Worm (Caenorhabditis elegans) whole organism, L4 larva: Measurements from ENCODE around the gene zak-1.

Experiments used
- T20F7.1 ChIP-seq: fragments of 200-800 bp; sonication (Bioruptor generic); optimal IDR thresholded peaks from 2 replicates; lab custom pipeline; 2018; ENCODE audit warnings: mild to moderate bottlenecking, missing genetic modification characterization, missing compliant biosample characterization
- T26A8.4 ChIP-seq: fragments of 200-800 bp; sonication (Bioruptor generic); IDR thresholded peaks from 2 replicates; pipeline ENCODE4 v1.3.6; 2022; ENCODE audit warnings: missing genetic modification characterization, missing compliant biosample characterization
- Y105C5A.15 ChIP-seq: fragments of 200-800 bp; sonication (Bioruptor generic); IDR thresholded peaks from 2 replicates; pipeline ENCODE4 v1.3.6; 2022; ENCODE audit warnings: missing genetic modification characterization, missing compliant biosample characterization
- Y48G9A.11 ChIP-seq: fragments of 200-800 bp; sonication (Bioruptor generic); IDR thresholded peaks from 2 replicates; pipeline ENCODE4 v1.3.6; 2022; ENCODE audit warnings: missing genetic modification reagents, missing genetic modification characterization, missing compliant biosample characterization
- ZK546.5 ChIP-seq, 2 experiments: sonication (generic microtip); optimal IDR thresholded peaks; 2 replicates each; lab custom pipeline; 2017; ENCODE audit warnings: missing biosample characterization in 2 of 2, missing genetic modification characterization in 2 of 2
- aha-1 ChIP-seq: fragments of 150-350 bp; peaks from one replicate; lab custom pipeline; 2014; ENCODE audit warnings: missing biosample characterization, missing genetic modification characterization
- aly-2 ChIP-seq: sonication (generic microtip); optimal IDR thresholded peaks from 2 replicates; lab custom pipeline; 2018; ENCODE audit warnings: missing biosample characterization, missing genetic modification characterization
- ama-1 ChIP-seq: fragments of 150-350 bp; optimal IDR thresholded peaks from 2 replicates; lab custom pipeline; 2014; ENCODE audit warnings: inconsistent platforms, mixed read lengths
- arid-1 ChIP-seq: fragments of 200-800 bp; sonication (Bioruptor generic); conservative IDR thresholded peaks from 2 replicates; pipeline ENCODE4 v1.3.6; 2022; ENCODE audit warnings: missing genetic modification reagents, missing genetic modification characterization, missing compliant biosample characterization
- ceh-20 ChIP-seq: fragments of 200-800 bp; sonication (Bioruptor generic); IDR thresholded peaks from 2 replicates; pipeline ENCODE4 v1.3.6; 2022; ENCODE audit warnings: missing genetic modification reagents, missing genetic modification characterization, missing compliant biosample characterization
- ceh-28 ChIP-seq: fragments of 150-350 bp; optimal IDR thresholded peaks from 2 replicates; lab custom pipeline; 2014; ENCODE audit warnings: missing biosample characterization, missing genetic modification reagents, missing genetic modification characterization
- ceh-44 ChIP-seq: fragments of 200-800 bp; sonication (Bioruptor generic); IDR thresholded peaks from 2 replicates; pipeline ENCODE4 v1.3.6; 2022; ENCODE audit warnings: missing genetic modification reagents, missing genetic modification characterization, missing compliant biosample characterization
- daf-16 ChIP-seq, 3 experiments: sonication (generic microtip); optimal IDR thresholded peaks; 2 replicates each; lab custom pipeline; 2016 to 2017; ENCODE audit warnings: missing genetic modification characterization in 3 of 3, missing genetic modification reagents in 3 of 3, mild to moderate bottlenecking in 2 of 3, missing compliant biosample characterization in 2 of 3, missing biosample characterization in 1 of 3, moderate library complexity in 1 of 3
- daf-19 ChIP-seq: fragments of 200-800 bp; sonication (Bioruptor generic); conservative IDR thresholded peaks from 2 replicates; pipeline ENCODE4 v1.3.6; 2022; ENCODE audit warnings: missing genetic modification characterization, missing compliant biosample characterization
- dmd-6 ChIP-seq: fragments of 200-800 bp; sonication (Bioruptor generic); IDR thresholded peaks from 2 replicates; pipeline ENCODE4 v1.3.6; 2022; ENCODE audit warnings: missing genetic modification reagents, missing genetic modification characterization, missing compliant biosample characterization
- dmd-8 ChIP-seq: fragments of 200-800 bp; sonication (Bioruptor generic); IDR thresholded peaks from 2 replicates; pipeline ENCODE4 v1.3.6; 2022; ENCODE audit warnings: missing genetic modification characterization, missing compliant biosample characterization
- duxl-1 ChIP-seq: sonication (generic microtip); optimal IDR thresholded peaks from 2 replicates; lab custom pipeline; 2016; ENCODE audit warnings: mild to moderate bottlenecking, missing genetic modification characterization, moderate library complexity, missing compliant biosample characterization; ENCODE audit not compliant: poor library complexity
- dve-1 ChIP-seq: sonication (generic microtip); optimal IDR thresholded peaks from 2 replicates; lab custom pipeline; 2017; ENCODE audit warnings: antibody characterized with exemption, mild to moderate bottlenecking, missing genetic modification characterization, missing compliant biosample characterization; ENCODE audit not compliant: insufficient read depth
- egl-27 ChIP-seq: sonication (generic microtip); optimal IDR thresholded peaks from 3 replicates; lab custom pipeline; 2017; ENCODE audit warnings: missing biosample characterization, missing genetic modification reagents, missing genetic modification characterization
- gei-8 ChIP-seq: fragments of 200-800 bp; sonication (Bioruptor generic); optimal IDR thresholded peaks from 2 replicates; lab custom pipeline; 2018; ENCODE audit warnings: mild to moderate bottlenecking, missing genetic modification characterization, missing compliant biosample characterization
- hlh-30 ChIP-seq: sonication (generic microtip); optimal IDR thresholded peaks from 2 replicates; lab custom pipeline; 2017; ENCODE audit warnings: antibody characterized with exemption, mild to moderate bottlenecking, missing genetic modification characterization, missing compliant biosample characterization; ENCODE audit not compliant: insufficient read depth
- hmg-1.1 ChIP-seq: fragments of 200-800 bp; sonication (Bioruptor generic); IDR thresholded peaks from 2 replicates; pipeline ENCODE4 v1.3.6; 2022; ENCODE audit warnings: missing genetic modification reagents, missing genetic modification characterization, missing compliant biosample characterization
- lim-7 ChIP-seq: fragments of 200-800 bp; sonication (Bioruptor generic); IDR thresholded peaks from 2 replicates; pipeline ENCODE4 v1.3.6; 2022; ENCODE audit warnings: missing genetic modification characterization, missing compliant biosample characterization
- lin-1 ChIP-seq: fragments of 200-800 bp; sonication (Bioruptor generic); IDR thresholded peaks from 2 replicates; pipeline ENCODE4 v1.3.6; 2022; ENCODE audit warnings: missing genetic modification reagents, missing genetic modification characterization, missing compliant biosample characterization
- lin-15B ChIP-seq: fragments of 150-350 bp; sonication (generic microtip); optimal IDR thresholded peaks from 3 replicates; lab custom pipeline; 2014; ENCODE audit warnings: missing biosample characterization, missing genetic modification characterization
- lin-39 ChIP-seq: fragments of 150-350 bp; optimal IDR thresholded peaks from 2 replicates; lab custom pipeline; 2014; ENCODE audit warnings: missing biosample characterization, missing genetic modification reagents, missing genetic modification characterization
- madf-9 ChIP-seq: fragments of 200-800 bp; sonication (Bioruptor generic); conservative IDR thresholded peaks from 2 replicates; pipeline ENCODE4 v1.3.6; 2022; ENCODE audit warnings: missing genetic modification reagents, missing genetic modification characterization, missing compliant biosample characterization
- mep-1 ChIP-seq: fragments of 150-350 bp; sonication (generic microtip); optimal IDR thresholded peaks from 3 replicates; lab custom pipeline; 2014; ENCODE audit warnings: missing biosample characterization, missing genetic modification characterization
- mes-2 ChIP-seq: sonication (generic microtip); optimal IDR thresholded peaks from 2 replicates; lab custom pipeline; 2016; ENCODE audit warnings: missing genotype, mild to moderate bottlenecking, missing genetic modification characterization, missing compliant biosample characterization; ENCODE audit not compliant: poor library complexity, severe bottlenecking
- mxl-2 ChIP-seq: fragments of 200-800 bp; sonication (Bioruptor generic); conservative IDR thresholded peaks from 2 replicates; pipeline ENCODE4 v1.3.6; 2022; ENCODE audit warnings: missing genetic modification reagents, missing genetic modification characterization, missing compliant biosample characterization
- nhr-10 ChIP-seq: fragments of 150-350 bp; optimal IDR thresholded peaks from 2 replicates; lab custom pipeline; 2014; ENCODE audit warnings: missing biosample characterization, missing genetic modification characterization
- nhr-28 ChIP-seq: fragments of 150-350 bp; optimal IDR thresholded peaks from 2 replicates; lab custom pipeline; 2014; ENCODE audit warnings: missing biosample characterization, missing genetic modification characterization
- nhr-6 ChIP-seq: fragments of 150-350 bp; optimal IDR thresholded peaks from 2 replicates; lab custom pipeline; 2014; ENCODE audit warnings: missing biosample characterization, missing genetic modification characterization
- pqm-1 ChIP-seq: sonication (generic microtip); optimal IDR thresholded peaks from 2 replicates; lab custom pipeline; 2017; ENCODE audit warnings: missing biosample characterization, missing genetic modification characterization
- rbr-2 ChIP-seq: sonication (generic microtip); optimal IDR thresholded peaks from 2 replicates; lab custom pipeline; 2016; ENCODE audit warnings: missing genotype, missing genetic modification characterization, missing compliant biosample characterization
- tra-1 ChIP-seq: fragments of 200-800 bp; sonication (Bioruptor generic); IDR thresholded peaks from 2 replicates; pipeline ENCODE4 v1.3.6; 2022; ENCODE audit warnings: missing genetic modification reagents, missing genetic modification characterization, missing compliant biosample characterization
- unc-130 ChIP-seq: sonication (generic microtip); optimal IDR thresholded peaks from 2 replicates; lab custom pipeline; 2016; ENCODE audit warnings: missing genetic modification reagents, missing genetic modification characterization, missing compliant biosample characterization
- vab-7 ChIP-seq: fragments of 200-800 bp; sonication (Bioruptor generic); IDR thresholded peaks from 2 replicates; pipeline ENCODE4 v1.3.6; 2022; ENCODE audit warnings: missing genetic modification reagents, missing genetic modification characterization, missing compliant biosample characterization
- zag-1 ChIP-seq: fragments of 150-350 bp; optimal IDR thresholded peaks from 2 replicates; lab custom pipeline; 2014; ENCODE audit warnings: missing biosample characterization, missing genetic modification characterization
- zip-11 ChIP-seq: fragments of 200-800 bp; sonication (Bioruptor generic); IDR thresholded peaks from 2 replicates; pipeline ENCODE4 v1.3.6; 2022; ENCODE audit warnings: missing genetic modification characterization, missing compliant biosample characterization
- ztf-11 ChIP-seq: fragments of 150-350 bp; optimal IDR thresholded peaks from 2 replicates; lab custom pipeline; 2014; ENCODE audit warnings: missing biosample characterization, missing genetic modification characterization

The zak-1 gene

ce11 chrIII:6805397-6805796 is 51.2 kb downstream of the zak-1 start (continued):
- peak; percentile 77 for TF ChIP-seq arid-1 (GFP tag; lab: Robert Waterston, UW)
- TF ChIP-seq mxl-2 (GFP tag; lab: Robert Waterston, UW), result no peak
- peak; percentile 48; the same call in 1 of the 2 replicates for TF ChIP-seq lin-1 (GFP tag; lab: Robert Waterston, UW)
- peak; percentile 80 for TF ChIP-seq lim-7 (GFP tag; lab: Robert Waterston, UW)
- TF ChIP-seq madf-9 (GFP tag; lab: Robert Waterston, UW), result peak; percentile 58; the same call in 1 of the 2 replicates
- peak in 1 of 2 experiments; percentile 34 for TF ChIP-seq daf-16 (GFP tag; optimal IDR thresholded peaks at IDR 0.05; lab: Kevin White, UChicago)
- TF ChIP-seq daf-16 (tag; optimal IDR thresholded peaks at IDR 0.05; lab: Kevin White, UChicago), result peak; percentile 29
- peak; percentile 78 for TF ChIP-seq mes-2 (tag; lab: Kevin White, UChicago)
- 0 out of 2 replicates have a peak, but pooled peaks have one; percentile 33 for TF ChIP-seq T26A8.4 (GFP tag; lab: Robert Waterston, UW)
- TF ChIP-seq duxl-1, result peak; percentile 38
- TF ChIP-seq tra-1 (GFP tag; lab: Robert Waterston, UW), result 0 out of 2 replicates have a peak, but pooled peaks have one; percentile 38

ce11 chrIII:6803107-6803506 is 53.5 kb downstream of the zak-1 start:
- no peak for TF ChIP-seq aly-2 (tag; lab: Kevin White, UChicago)
- TF ChIP-seq Y105C5A.15 (GFP tag; lab: Robert Waterston, UW), result no peak
- TF ChIP-seq ceh-28 (tag; lab: Kevin White, UChicago), result no peak
- peak; percentile 36 for TF ChIP-seq aha-1 (tag; lab: Kevin White, UChicago)
- peak; percentile 19; the same call in 1 of the 2 replicates for TF ChIP-seq dmd-6
- TF ChIP-seq mep-1 (tag; lab: Kevin White, UChicago), result peak; percentile 1
- no peak for TF ChIP-seq tra-1 (GFP tag; lab: Robert Waterston, UW)
- TF ChIP-seq daf-16 (GFP tag; optimal IDR thresholded peaks at IDR 0.05; lab: Kevin White, UChicago), result no peak
- no peak for TF ChIP-seq daf-16 (tag; optimal IDR thresholded peaks at IDR 0.05; lab: Kevin White, UChicago)
- TF ChIP-seq lin-39, result no peak
- TF ChIP-seq egl-27, result no peak
- TF ChIP-seq gei-8 (GFP tag; lab: Kevin White, UChicago), result no peak
- TF ChIP-seq zag-1 (tag; lab: Kevin White, UChicago), result no peak
- no peak for TF ChIP-seq T20F7.1 (GFP tag; lab: Kevin White, UChicago)
- TF ChIP-seq mes-2 (tag; lab: Kevin White, UChicago), result no peak
- TF ChIP-seq unc-130, result no peak
- no peak for TF ChIP-seq daf-19 (GFP tag; lab: Robert Waterston, UW)
- no peak for TF ChIP-seq madf-9 (GFP tag; lab: Robert Waterston, UW)
- peak; percentile 61 for TF ChIP-seq nhr-28 (tag; lab: Kevin White, UChicago)
- TF ChIP-seq ceh-44 (GFP tag; lab: Robert Waterston, UW), result no peak
- TF ChIP-seq nhr-6 (tag; lab: Kevin White, UChicago), result peak; percentile 3
- no peak for TF ChIP-seq duxl-1
- TF ChIP-seq lin-15B (tag; lab: Kevin White, UChicago), result no peak
- no peak for TF ChIP-seq nhr-10 (tag; lab: Kevin White, UChicago)
- peak; percentile 17 for TF ChIP-seq dve-1 (tag; lab: Kevin White, UChicago)
- no peak for TF ChIP-seq ZK546.5 (tag; optimal IDR thresholded peaks at IDR 0.05; lab: Kevin White, UChicago)
- TF ChIP-seq lim-7 (GFP tag; lab: Robert Waterston, UW), result no peak
- TF ChIP-seq ama-1 (lab: Kevin White, UChicago), result no peak
- TF ChIP-seq ztf-11, result no peak
- TF ChIP-seq vab-7 (GFP tag; lab: Robert Waterston, UW), result no peak
- TF ChIP-seq dmd-8 (GFP tag; lab: Robert Waterston, UW), result no peak
- TF ChIP-seq rbr-2 (tag; lab: Kevin White, UChicago), result no peak
- no peak for TF ChIP-seq hmg-1.1 (GFP tag; lab: Robert Waterston, UW)
- TF ChIP-seq zip-11 (GFP tag; lab: Robert Waterston, UW), result no peak
- TF ChIP-seq pqm-1 (tag; lab: Kevin White, UChicago), result peak; percentile 82
- no peak for TF ChIP-seq hlh-30 (tag; lab: Kevin White, UChicago)
- TF ChIP-seq ceh-20 (GFP tag; lab: Robert Waterston, UW), result no peak
- no peak for TF ChIP-seq Y48G9A.11 (GFP tag; lab: Robert Waterston, UW)
